Fruit fly (Drosophila melanogaster) whole organism, embryonic: ENCODE measurements around the gene Obp99d.
A peak's percentile ranks its signal among the peaks of the same experiment; 100 is the strongest.

Experiments
- CG10209 ChIP-seq: fragments of 200-800 bp; sonication (Bioruptor generic); optimal IDR thresholded peaks from 3 replicates; lab custom pipeline; 2017; ENCODE audit warnings: missing biosample characterization, mild to moderate bottlenecking, missing genetic modification characterization, missing genetic modification reagents
- CG10321 ChIP-seq: fragments of 200-800 bp; sonication (Bioruptor generic); IDR thresholded peaks from 2 replicates; pipeline ENCODE4 v1.3.6; 2022; ENCODE audit warnings: missing biosample characterization, missing genetic modification characterization
- CG11247 ChIP-seq: fragments of 200-800 bp; sonication (Bioruptor generic); IDR thresholded peaks from 2 replicates; pipeline ENCODE4 v1.3.6; 2022; ENCODE audit warnings: missing biosample characterization, missing genetic modification characterization
- CG11398 ChIP-seq: fragments of 200-800 bp; sonication (Bioruptor generic); optimal IDR thresholded peaks from 2 replicates; lab custom pipeline; 2016; ENCODE audit warnings: missing biosample characterization, missing genetic modification characterization
- CG11696 ChIP-seq: fragments of 200-800 bp; sonication (Bioruptor generic); IDR thresholded peaks from 2 replicates; pipeline ENCODE4 v1.3.6; 2022; ENCODE audit warnings: missing biosample characterization, missing genetic modification characterization
- CG1233 ChIP-seq: fragments of 200-800 bp; sonication (Bioruptor generic); optimal IDR thresholded peaks from 4 replicates; lab custom pipeline; 2018; ENCODE audit warnings: missing biosample characterization, mild to moderate bottlenecking, missing genetic modification characterization
- CG12942 ChIP-seq: fragments of 200-800 bp; sonication (Bioruptor generic); optimal IDR thresholded peaks from 3 replicates; lab custom pipeline; 2016; ENCODE audit warnings: missing biosample characterization, missing genetic modification characterization
- CG13123 ChIP-seq: fragments of 200-800 bp; sonication (Bioruptor generic); optimal IDR thresholded peaks from 2 replicates; lab custom pipeline; 2016; ENCODE audit warnings: missing biosample characterization, missing genetic modification characterization
- CG1602 ChIP-seq: fragments of 200-800 bp; sonication (Bioruptor generic); optimal IDR thresholded peaks from 3 replicates; lab custom pipeline; 2016; ENCODE audit warnings: missing biosample characterization, missing genetic modification characterization
- CG16863 ChIP-seq: fragments of 200-800 bp; sonication (Bioruptor generic); optimal IDR thresholded peaks from 3 replicates; lab custom pipeline; 2016; ENCODE audit warnings: missing biosample characterization, missing genetic modification characterization
- CG17361 ChIP-seq: fragments of 200-800 bp; sonication (Bioruptor generic); IDR thresholded peaks from 3 replicates; pipeline ENCODE4 v1.3.6; 2022; ENCODE audit warnings: missing biosample characterization, missing genetic modification characterization
- CG17385 ChIP-seq: fragments of 200-800 bp; sonication (Bioruptor generic); optimal IDR thresholded peaks from 3 replicates; lab custom pipeline; 2018; ENCODE audit warnings: missing biosample characterization, mild to moderate bottlenecking, missing genetic modification characterization
- CG17912 ChIP-seq: fragments of 200-800 bp; sonication (Bioruptor generic); optimal IDR thresholded peaks from 2 replicates; lab custom pipeline; 2018; ENCODE audit warnings: missing biosample characterization, mild to moderate bottlenecking, missing genetic modification characterization
- CG2116 ChIP-seq: fragments of 200-800 bp; sonication (Bioruptor generic); optimal IDR thresholded peaks from 3 replicates; lab custom pipeline; 2018; ENCODE audit warnings: missing biosample characterization, mild to moderate bottlenecking, missing genetic modification characterization
- CG32772 ChIP-seq: fragments of 200-800 bp; sonication (Bioruptor generic); IDR thresholded peaks from 2 replicates; pipeline ENCODE4 v1.3.6; 2022; ENCODE audit warnings: missing biosample characterization, missing genetic modification characterization
- CG3281 ChIP-seq: fragments of 200-800 bp; sonication (Bioruptor generic); optimal IDR thresholded peaks from 3 replicates; lab custom pipeline; 2017; ENCODE audit warnings: missing biosample characterization, mild to moderate bottlenecking, missing genetic modification characterization
- CG6689 ChIP-seq: fragments of 200-800 bp; sonication (Bioruptor generic); IDR thresholded peaks from 2 replicates; pipeline ENCODE4 v1.3.6; 2022; ENCODE audit warnings: missing biosample characterization, missing genetic modification characterization
- CG7987 ChIP-seq: fragments of 200-800 bp; sonication (Bioruptor generic); optimal IDR thresholded peaks from 2 replicates; lab custom pipeline; 2018; ENCODE audit warnings: missing biosample characterization, mild to moderate bottlenecking, missing genetic modification characterization, moderate library complexity
- CG8924 ChIP-seq: fragments of 200-800 bp; optimal IDR thresholded peaks from 3 replicates; lab custom pipeline; 2019; ENCODE audit warnings: missing biosample characterization, mild to moderate bottlenecking, missing genetic modification characterization, moderate library complexity
- CG9609 ChIP-seq: fragments of 200-800 bp; sonication (Bioruptor generic); optimal IDR thresholded peaks from 3 replicates; lab custom pipeline; 2016; ENCODE audit warnings: missing biosample characterization, missing genetic modification characterization
- CTCF ChIP-seq: fragments of 200-800 bp; sonication (Bioruptor generic); optimal IDR thresholded peaks from 2 replicates; lab custom pipeline; 2017; ENCODE audit warnings: missing biosample characterization, mild to moderate bottlenecking, missing genetic modification characterization, moderate library complexity
- Dad ChIP-seq: fragments of 200-800 bp; sonication (Bioruptor generic); optimal IDR thresholded peaks from 3 replicates; lab custom pipeline; 2016; ENCODE audit warnings: missing biosample characterization, missing genetic modification characterization
- Deaf1 ChIP-seq: fragments of 200-800 bp; optimal IDR thresholded peaks from 3 replicates; lab custom pipeline; 2019; ENCODE audit warnings: missing biosample characterization, mild to moderate bottlenecking, missing genetic modification characterization, moderate library complexity
- Fer1 ChIP-seq: fragments of 200-800 bp; sonication (Bioruptor generic); optimal IDR thresholded peaks from 2 replicates; lab custom pipeline; 2017; ENCODE audit warnings: missing biosample characterization, mild to moderate bottlenecking, missing genetic modification characterization
- NFAT ChIP-seq: fragments of 200-800 bp; sonication (Bioruptor generic); IDR thresholded peaks from 2 replicates; pipeline ENCODE4 v1.3.6; 2022; ENCODE audit warnings: missing biosample characterization, missing genetic modification characterization
- Nf-YB ChIP-seq: fragments of 200-800 bp; sonication (Bioruptor generic); optimal IDR thresholded peaks from 3 replicates; lab custom pipeline; 2019; ENCODE audit warnings: missing biosample characterization, mild to moderate bottlenecking, missing genetic modification characterization, moderate library complexity
- Nf-YC ChIP-seq: fragments of 200-800 bp; optimal IDR thresholded peaks from 3 replicates; lab custom pipeline; 2019; ENCODE audit warnings: missing biosample characterization, mild to moderate bottlenecking, missing genetic modification characterization, moderate library complexity
- Optix ChIP-seq: fragments of 200-800 bp; sonication (Bioruptor generic); IDR thresholded peaks from 3 replicates; pipeline ENCODE4 v1.3.6; 2022; ENCODE audit warnings: missing biosample characterization, missing genetic modification characterization
- Sry-β ChIP-seq: fragments of 200-800 bp; sonication (Bioruptor generic); optimal IDR thresholded peaks from 2 replicates; lab custom pipeline; 2018; ENCODE audit warnings: missing biosample characterization, mild to moderate bottlenecking, missing genetic modification characterization, moderate library complexity
- Taf1 ChIP-seq: fragments of 200-800 bp; sonication (Bioruptor generic); IDR thresholded peaks from 2 replicates; pipeline ENCODE4 v1.3.6; 2022; ENCODE audit warnings: missing biosample characterization, missing genetic modification characterization
- Trl ChIP-seq, 3 experiments: fragments of >200 bp in 2 of 3; fragments of 200-800 bp in 1 of 3; sonication (Bioruptor generic) in 1 of 3; optimal IDR thresholded peaks; 2 replicates in 1 of 3; 3 replicates in 2 of 3; lab custom pipeline; 2016 to 2017; ENCODE audit warnings: missing biosample characterization in 1 of 3, missing genetic modification characterization in 1 of 3
- ase ChIP-seq: fragments of 200-800 bp; sonication (Bioruptor generic); IDR thresholded peaks from 3 replicates; pipeline ENCODE4 v1.3.6; 2022; ENCODE audit warnings: missing biosample characterization, missing genetic modification characterization
- cg ChIP-seq: fragments of 200-800 bp; sonication (Bioruptor generic); optimal IDR thresholded peaks from 3 replicates; lab custom pipeline; 2019; ENCODE audit warnings: missing biosample characterization, mild to moderate bottlenecking, missing genetic modification characterization, moderate library complexity
- chinmo ChIP-seq: fragments of 200-800 bp; sonication (Bioruptor generic); IDR thresholded peaks from 4 replicates; pipeline ENCODE4 v1.3.6; 2022; ENCODE audit warnings: missing biosample characterization, missing genetic modification characterization; ENCODE audit not compliant: partially characterized antibody
- ci ChIP-seq: fragments of 200-800 bp; sonication (Bioruptor generic); IDR thresholded peaks from 3 replicates; pipeline ENCODE4 v1.3.6; 2022; ENCODE audit warnings: missing biosample characterization, missing genetic modification characterization
- en ChIP-seq: fragments of 200-800 bp; sonication (Bioruptor generic); optimal IDR thresholded peaks from 2 replicates; lab custom pipeline; 2016; ENCODE audit warnings: missing biosample characterization, missing genetic modification characterization
- exex ChIP-seq: fragments of 200-800 bp; sonication (Bioruptor generic); optimal IDR thresholded peaks from 4 replicates; lab custom pipeline; 2018; ENCODE audit warnings: missing biosample characterization, mild to moderate bottlenecking, missing genetic modification characterization, moderate library complexity
- klu ChIP-seq: fragments of 200-800 bp; sonication (Bioruptor generic); IDR thresholded peaks from 2 replicates; pipeline ENCODE4 v1.3.6; 2022; ENCODE audit warnings: missing biosample characterization, missing genetic modification characterization
- knrl ChIP-seq: fragments of 200-800 bp; sonication (Bioruptor generic); IDR thresholded peaks from 3 replicates; pipeline ENCODE4 v1.3.6; 2022; ENCODE audit warnings: missing biosample characterization, missing genetic modification characterization; ENCODE audit not compliant: partially characterized antibody
- nerfin-2 ChIP-seq: fragments of 200-800 bp; sonication (Bioruptor generic); IDR thresholded peaks from 2 replicates; pipeline ENCODE4 v1.3.6; 2022; ENCODE audit warnings: missing biosample characterization, missing genetic modification characterization; ENCODE audit not compliant: partially characterized antibody
- repo ChIP-seq: fragments of 200-800 bp; sonication (Bioruptor generic); optimal IDR thresholded peaks from 2 replicates; lab custom pipeline; 2016; ENCODE audit warnings: missing biosample characterization, missing genetic modification characterization
- schlank ChIP-seq: fragments of 200-800 bp; sonication (Bioruptor generic); optimal IDR thresholded peaks from 2 replicates; lab custom pipeline; 2018; ENCODE audit warnings: missing biosample characterization, mild to moderate bottlenecking, missing genetic modification characterization
- sens ChIP-seq: fragments of 200-800 bp; sonication (Bioruptor generic); peaks from one replicate; lab custom pipeline; 2016; ENCODE audit warnings: missing biosample characterization, missing genetic modification characterization
- shn ChIP-seq: fragments of 200-800 bp; sonication (Bioruptor generic); optimal IDR thresholded peaks from 3 replicates; lab custom pipeline; 2016; ENCODE audit warnings: missing biosample characterization, missing genetic modification characterization
- sna ChIP-seq: fragments of 200-800 bp; sonication (Bioruptor generic); IDR thresholded peaks from 2 replicates; pipeline ENCODE4 v1.3.6; 2022; ENCODE audit warnings: missing biosample characterization, missing genetic modification characterization; ENCODE audit not compliant: partially characterized antibody
- tio ChIP-seq: fragments of 200-800 bp; sonication (Bioruptor generic); optimal IDR thresholded peaks from 2 replicates; lab custom pipeline; 2017; ENCODE audit warnings: missing biosample characterization, missing genetic modification characterization, inconsistent platforms
- tll ChIP-seq, 2 experiments: fragments of 200-800 bp in 1 of 2; fragments of >200 bp in 1 of 2; sonication (Bioruptor generic) in 1 of 2; optimal IDR thresholded peaks; 2 replicates each; lab custom pipeline; 2017 to 2019; ENCODE audit warnings: missing biosample characterization in 2 of 2, missing genetic modification characterization in 2 of 2, mild to moderate bottlenecking in 1 of 2, moderate library complexity in 1 of 2
- vvl ChIP-seq: fragments of 200-800 bp; sonication (Bioruptor generic); IDR thresholded peaks from 2 replicates; pipeline ENCODE4 v1.3.6; 2022; ENCODE audit warnings: missing biosample characterization, missing genetic modification characterization
- zen ChIP-seq: fragments of 200-800 bp; sonication (Bioruptor generic); optimal IDR thresholded peaks from 3 replicates; lab custom pipeline; 2018; ENCODE audit warnings: missing biosample characterization, mild to moderate bottlenecking, missing genetic modification characterization, moderate library complexity

Gene Obp99d

dm6 chr3R:29725577-29726240 is 11.4 kb downstream of the Obp99d start, which contains the start of gene Kul (continued):
- TF ChIP-seq CG10209 (no peak), CG13123 (no peak), CG17361 (GFP tag; lab: Robert Waterston, UW) (no peak), ci (GFP tag; lab: Robert Waterston, UW) (0 out of 3 replicates have a peak, but pooled peaks have one; percentile 18), CG16863 (GFP tag; lab: Kevin White, UChicago) (no peak), sna (no peak)

dm6 chr3R:29726277-29726676 is 12.0 kb downstream of the Obp99d start:
- TF ChIP-seq CG1602, result no peak
- no peak for TF ChIP-seq NFAT
- no peak for TF ChIP-seq Dad (GFP tag; lab: Kevin White, UChicago)
- no peak for TF ChIP-seq CG7987 (GFP tag; lab: Kevin White, UChicago)
- no peak for TF ChIP-seq schlank (tag; lab: Kevin White, UChicago)
- peak; percentile 76 for TF ChIP-seq Nf-YB (GFP tag; lab: Kevin White, UChicago)
- no peak for TF ChIP-seq CG12942 (GFP tag; lab: Kevin White, UChicago)
- TF ChIP-seq Deaf1 (tag; lab: Kevin White, UChicago), result no peak
- TF ChIP-seq sens (GFP tag; lab: Kevin White, UChicago), result peak; percentile 26
- no peak for TF ChIP-seq CG32772 (GFP tag; lab: Robert Waterston, UW)
- TF ChIP-seq nerfin-2, result no peak
- no peak for TF ChIP-seq Fer1 (GFP tag; lab: Kevin White, UChicago)
- TF ChIP-seq CG17385, result peak; percentile 76
- no peak for TF ChIP-seq tll (GFP tag; optimal IDR thresholded peaks at IDR 0.05; lab: Kevin White, UChicago)
- TF ChIP-seq CG9609 (GFP tag; lab: Kevin White, UChicago), result no peak
- no peak for TF ChIP-seq CG10321 (GFP tag; lab: Robert Waterston, UW)
- TF ChIP-seq en (GFP tag; lab: Kevin White, UChicago), result no peak
- no peak for TF ChIP-seq CG11696
- no peak for TF ChIP-seq Sry-β (GFP tag; lab: Kevin White, UChicago)
- TF ChIP-seq CTCF (GFP tag; lab: Kevin White, UChicago), result no peak
- TF ChIP-seq chinmo (GFP tag; lab: Robert Waterston, UW), result 0 out of 4 replicates have a peak, but pooled peaks have one; percentile 52
- no peak for TF ChIP-seq klu
- TF ChIP-seq zen (tag; lab: Kevin White, UChicago), result peak; percentile 49
- no peak for TF ChIP-seq tio (GFP tag; lab: Kevin White, UChicago)
- TF ChIP-seq CG11247 (GFP tag; lab: Robert Waterston, UW), result no peak
- TF ChIP-seq Taf1 (GFP tag; lab: Robert Waterston, UW), result no peak
- TF ChIP-seq vvl (GFP tag; lab: Robert Waterston, UW), result peak; percentile 38; the same call in 1 of the 2 replicates
- TF ChIP-seq CG1233 (GFP tag; lab: Kevin White, UChicago), result no peak
- no peak for TF ChIP-seq CG6689
- no peak for TF ChIP-seq ase (GFP tag; lab: Robert Waterston, UW)
- TF ChIP-seq CG8924 (tag; lab: Kevin White, UChicago), result no peak
- no peak for TF ChIP-seq CG17912 (GFP tag; lab: Kevin White, UChicago)
- no peak for TF ChIP-seq knrl
- TF ChIP-seq repo (GFP tag; lab: Kevin White, UChicago), result no peak
- peak; percentile 67 for TF ChIP-seq cg (GFP tag; lab: Kevin White, UChicago)
- no peak for TF ChIP-seq CG11398 (GFP tag; lab: Kevin White, UChicago)
- TF ChIP-seq Trl (optimal IDR thresholded peaks at IDR 0.05; lab: Kevin White, UChicago), result peak; percentile 33 to 53
- TF ChIP-seq Trl (GFP tag; optimal IDR thresholded peaks at IDR 0.05; lab: Kevin White, UChicago), result no peak
- TF ChIP-seq exex (tag; lab: Kevin White, UChicago), result no peak
- TF ChIP-seq CG2116 (GFP tag; lab: Kevin White, UChicago), result no peak
- TF ChIP-seq Optix (GFP tag; lab: Robert Waterston, UW), result no peak
- TF ChIP-seq Nf-YC, result peak; percentile 75
- TF ChIP-seq CG3281 (GFP tag; lab: Kevin White, UChicago), result no peak
- TF ChIP-seq shn (GFP tag; lab: Kevin White, UChicago), result no peak
